Worm (Caenorhabditis elegans) whole organism, young adult: ENCODE data around the gene Y50E8A.1.

ENCODE experiments used
- B0035.1 ChIP-seq: sonication (generic microtip); optimal IDR thresholded peaks from 2 replicates; lab custom pipeline; 2016; ENCODE audit warnings: missing genetic modification characterization, mild to moderate bottlenecking, missing compliant biosample characterization, missing genotype, missing genetic modification reagents
- B0336.3 ChIP-seq: fragments of 200-800 bp; sonication (Bioruptor generic); IDR thresholded peaks from 2 replicates; pipeline ENCODE4 v1.3.6; 2022; ENCODE audit warnings: missing genetic modification characterization, missing compliant biosample characterization
- C06A6.2 ChIP-seq: fragments of 200-800 bp; sonication (Bioruptor generic); conservative IDR thresholded peaks from 2 replicates; pipeline ENCODE4 v1.3.6; 2022; ENCODE audit warnings: missing genetic modification characterization, missing compliant biosample characterization
- F23B12.7 ChIP-seq: sonication (generic microtip); optimal IDR thresholded peaks from 2 replicates; lab custom pipeline; 2017; ENCODE audit warnings: missing genetic modification characterization, mild to moderate bottlenecking, missing compliant biosample characterization, antibody characterized with exemption, moderate library complexity; ENCODE audit not compliant: insufficient read depth
- F55B11.4 ChIP-seq: sonication (generic microtip); optimal IDR thresholded peaks from 2 replicates; lab custom pipeline; 2016; ENCODE audit warnings: missing compliant biosample characterization, missing genetic modification characterization, borderline replicate concordance; ENCODE audit not compliant: insufficient read depth
- F57A8.1 ChIP-seq: fragments of 200-800 bp; sonication (Bioruptor generic); optimal IDR thresholded peaks from 2 replicates; lab custom pipeline; 2018; ENCODE audit warnings: mild to moderate bottlenecking, missing genetic modification characterization, moderate library complexity, missing compliant biosample characterization
- K11D2.4 ChIP-seq: fragments of 200-800 bp; sonication (Bioruptor generic); IDR thresholded peaks from 2 replicates; pipeline ENCODE4 v1.3.6; 2022; ENCODE audit warnings: missing genetic modification reagents, missing genetic modification characterization, missing compliant biosample characterization
- K12H6.12 ChIP-seq: fragments of 200-800 bp; sonication (Bioruptor generic); optimal IDR thresholded peaks from 2 replicates; lab custom pipeline; 2018; ENCODE audit warnings: mild to moderate bottlenecking, missing genetic modification characterization, missing compliant biosample characterization
- T07F8.4 ChIP-seq: sonication (generic microtip); optimal IDR thresholded peaks from 2 replicates; lab custom pipeline; 2016; ENCODE audit warnings: mild to moderate bottlenecking, missing genetic modification characterization, moderate library complexity, missing compliant biosample characterization
- Y67H2A.10 ChIP-seq: fragments of 200-800 bp; sonication (Bioruptor generic); conservative IDR thresholded peaks from 2 replicates; pipeline ENCODE4 v1.3.6; 2022; ENCODE audit warnings: missing genetic modification reagents, missing genetic modification characterization, missing compliant biosample characterization
- Y79H2A.3 ChIP-seq: fragments of 200-800 bp; sonication (Bioruptor generic); conservative IDR thresholded peaks from 2 replicates; pipeline ENCODE4 v1.3.6; 2022; ENCODE audit warnings: missing genetic modification reagents, missing genetic modification characterization, missing compliant biosample characterization
- Y95B8A.8 ChIP-seq: fragments of 200-800 bp; sonication (Bioruptor generic); IDR thresholded peaks from 2 replicates; pipeline ENCODE4 v1.3.6; 2022; ENCODE audit warnings: missing genetic modification reagents, missing genetic modification characterization, missing compliant biosample characterization
- aptf-3 ChIP-seq: fragments of 200-800 bp; sonication (Bioruptor generic); IDR thresholded peaks from 2 replicates; pipeline ENCODE4 v1.3.6; 2022; ENCODE audit warnings: missing genetic modification characterization, missing compliant biosample characterization
- attf-3 ChIP-seq: fragments of 200-800 bp; sonication (Bioruptor generic); conservative IDR thresholded peaks from 2 replicates; pipeline ENCODE4 v1.3.6; 2022; ENCODE audit warnings: missing genetic modification reagents, missing genetic modification characterization, missing compliant biosample characterization
- attf-5 ChIP-seq: fragments of 200-800 bp; sonication (Bioruptor generic); optimal IDR thresholded peaks from 2 replicates; lab custom pipeline; 2018; ENCODE audit warnings: mild to moderate bottlenecking, missing genetic modification characterization, missing compliant biosample characterization
- bed-1 ChIP-seq: fragments of 200-800 bp; sonication (Bioruptor generic); IDR thresholded peaks from 2 replicates; pipeline ENCODE4 v1.3.6; 2022; ENCODE audit warnings: missing genetic modification reagents, missing genetic modification characterization, missing compliant biosample characterization
- cebp-1 ChIP-seq, 2 experiments: fragments of 200-800 bp in 1 of 2; sonication (Bioruptor generic) in 1 of 2; sonication (generic microtip) in 1 of 2; IDR thresholded peaks in 1 of 2; optimal IDR thresholded peaks in 1 of 2; 2 replicates each; pipeline versions ENCODE4 v1.3.6 to Lab custom; 2017 to 2022; ENCODE audit warnings: missing compliant biosample characterization in 2 of 2, missing genetic modification characterization in 2 of 2, mild to moderate bottlenecking in 1 of 2, missing genetic modification reagents in 1 of 2, moderate library complexity in 1 of 2
- ceh-40 ChIP-seq: fragments of 200-800 bp; sonication (Bioruptor generic); IDR thresholded peaks from 2 replicates; pipeline ENCODE4 v1.3.6; 2022; ENCODE audit warnings: missing genetic modification characterization, missing compliant biosample characterization
- chd-7 ChIP-seq: sonication (generic microtip); optimal IDR thresholded peaks from 2 replicates; lab custom pipeline; 2016; ENCODE audit warnings: mild to moderate bottlenecking, missing genetic modification characterization, moderate library complexity, missing compliant biosample characterization
- die-1 ChIP-seq: sonication (generic microtip); optimal IDR thresholded peaks from 2 replicates; lab custom pipeline; 2016; ENCODE audit warnings: missing genotype, mild to moderate bottlenecking, missing genetic modification characterization, missing compliant biosample characterization
- dox-1 ChIP-seq: fragments of 200-800 bp; sonication (Bioruptor generic); IDR thresholded peaks from 2 replicates; pipeline ENCODE4 v1.3.6; 2022; ENCODE audit warnings: missing genetic modification reagents, missing genetic modification characterization, missing compliant biosample characterization
- egrh-3 ChIP-seq: fragments of 200-800 bp; sonication (Bioruptor generic); IDR thresholded peaks from 2 replicates; pipeline ENCODE4 v1.3.6; 2022; ENCODE audit warnings: missing genetic modification reagents, missing genetic modification characterization, missing compliant biosample characterization
- ekl-4 ChIP-seq: fragments of 200-800 bp; sonication (Bioruptor generic); IDR thresholded peaks from 2 replicates; pipeline ENCODE4 v1.3.6; 2022; ENCODE audit warnings: missing genetic modification reagents, missing genetic modification characterization, missing compliant biosample characterization
- ets-4 ChIP-seq: fragments of 200-800 bp; sonication (Bioruptor generic); optimal IDR thresholded peaks from 2 replicates; lab custom pipeline; 2018; ENCODE audit warnings: mild to moderate bottlenecking, missing genetic modification characterization, missing compliant biosample characterization
- hlh-12 ChIP-seq: sonication (generic microtip); optimal IDR thresholded peaks from 2 replicates; lab custom pipeline; 2016; ENCODE audit warnings: missing genetic modification characterization, missing compliant biosample characterization
- hmg-1.2 ChIP-seq: fragments of 200-800 bp; sonication (Bioruptor generic); IDR thresholded peaks from 2 replicates; pipeline ENCODE4 v1.3.6; 2022; ENCODE audit warnings: missing genetic modification reagents, missing genetic modification characterization, missing compliant biosample characterization
- hmg-20 ChIP-seq: fragments of 200-800 bp; sonication (Bioruptor generic); IDR thresholded peaks from 2 replicates; pipeline ENCODE4 v1.3.6; 2022; ENCODE audit warnings: missing genetic modification reagents, missing genetic modification characterization, missing compliant biosample characterization
- lin-40 ChIP-seq: sonication (generic microtip); optimal IDR thresholded peaks from 2 replicates; lab custom pipeline; 2016; ENCODE audit warnings: missing genetic modification characterization, mild to moderate bottlenecking, missing compliant biosample characterization, missing genotype, missing genetic modification reagents
- lir-1 ChIP-seq: fragments of 200-800 bp; sonication (Bioruptor generic); conservative IDR thresholded peaks from 2 replicates; pipeline ENCODE4 v1.3.6; 2022; ENCODE audit warnings: missing genetic modification reagents, missing genetic modification characterization, missing compliant biosample characterization
- madf-10 ChIP-seq: sonication (generic microtip); optimal IDR thresholded peaks from 2 replicates; lab custom pipeline; 2016; ENCODE audit warnings: mild to moderate bottlenecking, missing genetic modification characterization, missing compliant biosample characterization
- madf-8 ChIP-seq: fragments of 200-800 bp; sonication (Bioruptor generic); conservative IDR thresholded peaks from 2 replicates; pipeline ENCODE4 v1.3.6; 2022; ENCODE audit warnings: missing genetic modification reagents, missing genetic modification characterization, missing compliant biosample characterization
- nfya-1 ChIP-seq: sonication (generic microtip); optimal IDR thresholded peaks from 2 replicates; lab custom pipeline; 2017; ENCODE audit warnings: antibody characterized with exemption, missing compliant biosample characterization, missing genetic modification characterization, borderline replicate concordance; ENCODE audit not compliant: insufficient read depth
- nfya-2 ChIP-seq: fragments of 200-800 bp; sonication (Bioruptor generic); IDR thresholded peaks from 2 replicates; pipeline ENCODE4 v1.3.6; 2022; ENCODE audit warnings: missing genetic modification reagents, missing genetic modification characterization, missing compliant biosample characterization
- nhr-27 ChIP-seq: fragments of 200-800 bp; sonication (Bioruptor generic); optimal IDR thresholded peaks from 2 replicates; lab custom pipeline; 2018; ENCODE audit warnings: mild to moderate bottlenecking, missing genetic modification characterization, moderate library complexity, missing compliant biosample characterization
- nhr-90 ChIP-seq: sonication (generic microtip); optimal IDR thresholded peaks from 2 replicates; lab custom pipeline; 2016; ENCODE audit warnings: missing genotype, mild to moderate bottlenecking, missing genetic modification characterization, missing compliant biosample characterization
- rec-8 ChIP-seq, 2 experiments: sonication (generic microtip); optimal IDR thresholded peaks; 2 replicates each; lab custom pipeline; 2016; ENCODE audit warnings: mild to moderate bottlenecking in 2 of 2, missing genetic modification characterization in 2 of 2, missing genetic modification reagents in 2 of 2, missing genotype in 2 of 2, missing biosample characterization in 1 of 2, missing compliant biosample characterization in 1 of 2, moderate library complexity in 1 of 2
- sea-2 ChIP-seq: fragments of 200-800 bp; sonication (Bioruptor generic); IDR thresholded peaks from 2 replicates; pipeline ENCODE4 v1.3.6; 2022; ENCODE audit warnings: missing genetic modification characterization, missing compliant biosample characterization
- snpc-1.3 ChIP-seq: sonication (generic microtip); optimal IDR thresholded peaks from 2 replicates; lab custom pipeline; 2017; ENCODE audit warnings: missing genetic modification characterization, mild to moderate bottlenecking, missing compliant biosample characterization, antibody characterized with exemption, moderate library complexity, missing genotype, missing genetic modification reagents; ENCODE audit not compliant: insufficient read depth
- tbx-9 ChIP-seq: sonication (generic microtip); optimal IDR thresholded peaks from 2 replicates; lab custom pipeline; 2016; ENCODE audit warnings: borderline replicate concordance, missing genetic modification characterization, inconsistent platforms, missing compliant biosample characterization
- unc-130 ChIP-seq: sonication (generic microtip); optimal IDR thresholded peaks from 2 replicates; lab custom pipeline; 2016; ENCODE audit warnings: missing genetic modification reagents, missing genetic modification characterization, missing compliant biosample characterization
- xnd-1 ChIP-seq: sonication (generic microtip); optimal IDR thresholded peaks from 2 replicates; lab custom pipeline; 2016; ENCODE audit warnings: missing genotype, missing genetic modification reagents, missing genetic modification characterization, missing compliant biosample characterization
- zim-3 ChIP-seq: sonication (generic microtip); optimal IDR thresholded peaks from 2 replicates; lab custom pipeline; 2017; ENCODE audit warnings: mild to moderate bottlenecking, missing genetic modification characterization, moderate library complexity, missing compliant biosample characterization
- ztf-18 ChIP-seq: sonication (generic microtip); optimal IDR thresholded peaks from 2 replicates; lab custom pipeline; 2016; ENCODE audit warnings: missing genotype, mild to moderate bottlenecking, missing genetic modification characterization, missing compliant biosample characterization
- ztf-22 ChIP-seq: fragments of 200-800 bp; sonication (Bioruptor generic); optimal IDR thresholded peaks from 2 replicates; lab custom pipeline; 2018; ENCODE audit warnings: mild to moderate bottlenecking, missing genetic modification characterization, moderate library complexity, missing compliant biosample characterization
- ztf-28 ChIP-seq: fragments of 200-800 bp; sonication (Bioruptor generic); IDR thresholded peaks from 2 replicates; pipeline ENCODE4 v1.3.6; 2022; ENCODE audit warnings: missing genetic modification reagents, missing genetic modification characterization, missing compliant biosample characterization
- ztf-6 ChIP-seq: fragments of 200-800 bp; sonication (Bioruptor generic); IDR thresholded peaks from 2 replicates; pipeline ENCODE4 v1.3.6; 2022; ENCODE audit warnings: missing genetic modification reagents, missing genetic modification characterization, missing compliant biosample characterization

Gene Y50E8A.1

DNA sequence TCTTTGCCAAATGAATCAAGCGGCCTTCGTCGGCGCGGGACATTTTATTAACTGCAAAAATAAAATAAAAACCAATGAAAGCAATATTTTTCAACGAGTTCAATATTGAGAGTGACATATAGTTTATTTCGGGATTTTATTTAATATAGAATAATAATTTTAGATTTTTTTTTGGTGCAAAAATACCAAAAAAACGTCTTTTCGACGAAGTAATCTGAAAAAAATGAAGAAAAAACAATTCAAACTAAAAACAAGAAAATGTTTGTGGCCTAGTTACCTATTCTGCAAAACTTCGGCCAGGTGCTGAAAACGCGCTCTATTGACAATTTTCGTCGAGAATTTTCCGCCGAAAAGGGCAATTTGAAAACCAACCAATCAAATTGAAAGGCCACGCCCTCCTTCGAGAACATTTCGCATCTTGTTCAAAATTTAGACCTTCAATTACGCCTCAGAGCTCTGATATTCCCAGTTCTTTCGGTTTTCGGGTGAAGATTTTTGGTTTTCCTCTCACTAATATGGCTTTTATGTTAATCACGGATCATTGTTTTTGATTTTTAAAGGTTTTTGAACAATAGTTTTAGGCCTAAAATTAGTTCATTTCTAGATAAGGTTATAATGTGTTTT is 41.1 kb upstream of the Y50E8A.1 start, which contains the start of gene C47E8.4 (continued):
- TF ChIP-seq zim-3 (peak; percentile 76), madf-8 (GFP tag; lab: Robert Waterston, UW) (peak; percentile 81), F23B12.7 (peak; percentile 60), T07F8.4 (tag; lab: Kevin White, UChicago) (peak; percentile 44), aptf-3 (GFP tag; lab: Robert Waterston, UW) (peak; percentile 75; the same call in 1 of the 2 replicates), ceh-40 (no peak), tbx-9 (tag; lab: Kevin White, UChicago) (no peak), hmg-20 (GFP tag; lab: Robert Waterston, UW) (peak; percentile 91), lin-40 (tag; lab: Kevin White, UChicago) (peak; percentile 98), B0336.3 (GFP tag; lab: Robert Waterston, UW) (peak; percentile 90), K11D2.4 (GFP tag; lab: Robert Waterston, UW) (peak; percentile 94), dox-1 (GFP tag; lab: Robert Waterston, UW) (peak; percentile 95), lir-1 (GFP tag; lab: Robert Waterston, UW) (peak; percentile 95), Y67H2A.10 (GFP tag; lab: Robert Waterston, UW) (peak; percentile 93), egrh-3 (peak; percentile 34; the same call in 1 of the 2 replicates), B0035.1 (tag; lab: Kevin White, UChicago) (peak; percentile 89), unc-130 (GFP tag; lab: Kevin White, UChicago) (peak; percentile 97), ekl-4 (GFP tag; lab: Robert Waterston, UW) (peak; percentile 98), ztf-22 (GFP tag; lab: Kevin White, UChicago) (peak; percentile 85), attf-3 (GFP tag; lab: Robert Waterston, UW) (peak; percentile 81), ztf-18 (tag; lab: Kevin White, UChicago) (peak; percentile 65), xnd-1 (tag; lab: Kevin White, UChicago) (peak; percentile 75), die-1 (tag; lab: Kevin White, UChicago) (no peak), hmg-1.2 (GFP tag; lab: Robert Waterston, UW) (peak; percentile 72), F55B11.4 (tag; lab: Kevin White, UChicago) (no peak), rec-8 (tag; optimal IDR thresholded peaks at IDR 0.05; lab: Kevin White, UChicago) (peak; percentile 63 to 81), nhr-90 (no peak), ztf-6 (peak; percentile 68; the same call in 1 of the 2 replicates), attf-5 (GFP tag; lab: Kevin White, UChicago) (peak; percentile 94), bed-1 (GFP tag; lab: Robert Waterston, UW) (0 out of 2 replicates have a peak, but pooled peaks have one; percentile 43), nfya-1 (tag; lab: Kevin White, UChicago) (no peak), Y79H2A.3 (GFP tag; lab: Robert Waterston, UW) (no peak), nhr-27 (tag; lab: Kevin White, UChicago) (peak; percentile 92), K12H6.12 (peak; percentile 96), ets-4 (GFP tag; lab: Kevin White, UChicago) (no peak), F57A8.1 (no peak), sea-2 (GFP tag; lab: Robert Waterston, UW) (peak; percentile 95), ztf-28 (GFP tag; lab: Robert Waterston, UW) (peak; percentile 94), nfya-2 (GFP tag; lab: Robert Waterston, UW) (peak; percentile 99), madf-10 (peak; percentile 93), Y95B8A.8 (peak; percentile 80; the same call in 1 of the 2 replicates), snpc-1.3 (tag; lab: Kevin White, UChicago) (peak; percentile 89), hlh-12 (no peak), C06A6.2 (GFP tag; lab: Robert Waterston, UW) (peak; percentile 94), chd-7 (tag; lab: Kevin White, UChicago) (peak; percentile 94), cebp-1 (GFP tag; IDR thresholded peaks at IDR 0.05; lab: Robert Waterston, UW) (peak; percentile 60; the same call in 1 of the 2 replicates), cebp-1 (tag; optimal IDR thresholded peaks at IDR 0.05; lab: Kevin White, UChicago) (peak; percentile 92)
